Worm (Caenorhabditis elegans): ENCODE measurements around the gene C18A11.3.

Gene C18A11.3

ce11 chrX:8030032-8030431 lies 30.9 kb upstream of the C18A11.3 start:
- TF ChIP-seq ztf-22 (GFP tag; optimal IDR thresholded peaks at IDR 0.05) (no peak), nfyb-1 (GFP tag; IDR thresholded peaks at IDR 0.05) (0 out of 2 replicates have a peak, but pooled peaks have one; percentile 52)

ce11 chrX:8036219-8036883 lies 24.6 kb upstream of the C18A11.3 start:
- TF ChIP-seq dpff-1 (tag; optimal IDR thresholded peaks at IDR 0.05) (peak; percentile 97), dox-1 (GFP tag; IDR thresholded peaks at IDR 0.05) (peak; percentile 96), die-1 (tag; optimal IDR thresholded peaks at IDR 0.05) (peak; percentile 88), ets-4 (GFP tag; optimal IDR thresholded peaks at IDR 0.05) (peak; percentile 92), lin-26 (GFP tag; IDR thresholded peaks at IDR 0.05) (peak; percentile 97), ztf-18 (tag; optimal IDR thresholded peaks at IDR 0.05) (peak; percentile 80), lin-54 (GFP tag; optimal IDR thresholded peaks at IDR 0.05) (peak; percentile 88), hsf-1 (GFP tag; IDR thresholded peaks at IDR 0.05) (no peak), ceh-91 (GFP tag; IDR thresholded peaks at IDR 0.05) (peak; percentile 36), lir-1 (GFP tag; conservative IDR thresholded peaks at IDR 0.05) (peak; percentile 72), sea-2 (GFP tag; IDR thresholded peaks at IDR 0.05) (no peak), hlh-12 (tag; optimal IDR thresholded peaks at IDR 0.05) (no peak), snpc-4 (GFP tag; optimal IDR thresholded peaks at IDR 0.05) (peak; percentile 68), snpc-4 (tag; optimal IDR thresholded peaks at IDR 0.05) (peak; percentile 69 to 87 (median 81)), him-1 (tag; optimal IDR thresholded peaks at IDR 0.05) (peak; percentile 95), sdz-38 (tag; optimal IDR thresholded peaks at IDR 0.05) (no peak), madf-6 (GFP tag; IDR thresholded peaks at IDR 0.05) (peak; percentile 49), T26A5.8 (tag; optimal IDR thresholded peaks at IDR 0.05) (peak; percentile 60), snpc-1.3 (tag; optimal IDR thresholded peaks at IDR 0.05; ENCODE audit: insufficient read depth) (peak; percentile 8), madf-8 (GFP tag; conservative IDR thresholded peaks at IDR 0.05) (no peak), ceh-27 (GFP tag; optimal IDR thresholded peaks at IDR 0.05) (peak; percentile 95), somi-1 (GFP tag; optimal IDR thresholded peaks at IDR 0.05) (peak; percentile 97), tbx-9 (tag; optimal IDR thresholded peaks at IDR 0.05; ENCODE audit: borderline replicate concordance) (peak; percentile 1), ccch-3 (GFP tag; optimal IDR thresholded peaks at IDR 0.05) (peak; percentile 91), nfya-1 (tag; optimal IDR thresholded peaks at IDR 0.05; ENCODE audit: borderline replicate concordance, insufficient read depth) (no peak), F37B4.10 (GFP tag; IDR thresholded peaks at IDR 0.05) (0 out of 2 replicates have a peak, but pooled peaks have one; percentile 81), gei-17 (GFP tag; optimal IDR thresholded peaks at IDR 0.05) (peak; percentile 99), hmg-1.2 (GFP tag; IDR thresholded peaks at IDR 0.05) (peak; percentile 75), tlf-1 (GFP tag; optimal IDR thresholded peaks at IDR 0.05) (peak; percentile 97), chd-7 (tag; optimal IDR thresholded peaks at IDR 0.05) (peak; percentile 96), atf-7 (tag; optimal IDR thresholded peaks at IDR 0.05) (peak; percentile 98), attf-5 (GFP tag; optimal IDR thresholded peaks at IDR 0.05) (peak; percentile 74), madf-3 (GFP tag; IDR thresholded peaks at IDR 0.05) (peak; percentile 86), egl-44 (GFP tag; IDR thresholded peaks at IDR 0.05) (peak; percentile 76), dpl-1 (GFP tag; optimal IDR thresholded peaks at IDR 0.05) (peak; percentile 10), ceh-100 (GFP tag; IDR thresholded peaks at IDR 0.05) (peak; percentile 55; the same call in 1 of the 2 replicates), F33H1.4 (GFP tag; IDR thresholded peaks at IDR 0.05) (no peak; the same call in none of the 2 replicates), lin-40 (tag; optimal IDR thresholded peaks at IDR 0.05) (peak; percentile 100), rpc-1 (optimal IDR thresholded peaks at IDR 0.05) (peak; percentile 93), rpc-1 (tag; optimal IDR thresholded peaks at IDR 0.05) (peak; percentile 98), pha-4 (tag; optimal IDR thresholded peaks at IDR 0.05) (peak; percentile 25), nhr-27 (tag; optimal IDR thresholded peaks at IDR 0.05) (peak; percentile 60), ztf-6 (GFP tag; IDR thresholded peaks at IDR 0.05) (peak; percentile 84), let-607 (tag; optimal IDR thresholded peaks at IDR 0.05) (peak; percentile 69 to 93)
